Fruit fly (Drosophila melanogaster) whole organism, embryonic: ENCODE data around the gene Moe.

Experiments
- CG11247 ChIP-seq: fragments of 200-800 bp; sonication (Bioruptor generic); IDR thresholded peaks from 2 replicates; pipeline ENCODE4 v1.3.6; 2022; ENCODE audit warnings: missing biosample characterization, missing genetic modification characterization
- fu2 ChIP-seq: fragments of 200-800 bp; sonication (Bioruptor generic); optimal IDR thresholded peaks from 2 replicates; lab custom pipeline; 2016; ENCODE audit warnings: missing biosample characterization, missing genetic modification characterization
- zen ChIP-seq: fragments of 200-800 bp; sonication (Bioruptor generic); optimal IDR thresholded peaks from 3 replicates; lab custom pipeline; 2018; ENCODE audit warnings: missing biosample characterization, mild to moderate bottlenecking, missing genetic modification characterization, moderate library complexity

DNA sequence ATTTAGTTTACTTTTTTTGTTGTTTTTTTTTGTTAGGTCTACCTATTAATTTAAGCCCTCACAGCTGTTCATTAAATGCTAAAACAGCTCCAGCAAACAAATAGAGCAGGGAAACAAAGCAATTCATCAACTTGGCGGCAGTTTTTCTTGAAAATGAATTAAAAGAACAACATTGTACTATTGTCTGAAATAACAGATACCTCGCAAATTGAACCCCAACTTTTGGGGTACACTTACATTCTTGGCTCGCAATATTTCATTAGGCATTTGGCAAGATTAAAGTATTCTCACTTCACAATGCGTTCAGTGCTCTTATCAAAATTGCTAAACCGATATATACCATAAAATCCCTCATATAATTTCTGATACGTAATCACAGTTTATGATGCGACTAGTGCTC, 14.7 kb downstream of the Moe start:
- TF ChIP-seq fu2 (GFP tag; lab: Kevin White, UChicago) = no peak
- TF ChIP-seq CG11247 (GFP tag; lab: Robert Waterston, UW) = no peak
- TF ChIP-seq zen (tag; lab: Kevin White, UChicago) = no peak
